Worm (Caenorhabditis elegans) whole organism, L4 larva: ENCODE measurements around the gene clec-255.
"Not testable (repeated sequence)": the region's sequence is repeated elsewhere in the genome, so short reads cannot be mapped to it uniquely, and the experiment has no call there.

Experiments
- D1046.2 ChIP-seq: fragments of 200-800 bp; sonication (Bioruptor generic); IDR thresholded peaks from 2 replicates; pipeline ENCODE4 v1.3.6; 2022; ENCODE audit warnings: missing genetic modification characterization, missing compliant biosample characterization
- F44E2.7 ChIP-seq: fragments of 200-800 bp; sonication (Bioruptor generic); IDR thresholded peaks from 2 replicates; pipeline ENCODE4 v2.1.2; 2022; ENCODE audit warnings: missing genetic modification characterization, missing compliant biosample characterization
- R02D3.7 ChIP-seq: fragments of 150-350 bp; sonication (generic microtip); optimal IDR thresholded peaks from 3 replicates; lab custom pipeline; 2014; ENCODE audit warnings: missing biosample characterization, missing genetic modification characterization
- T26A8.4 ChIP-seq: fragments of 200-800 bp; sonication (Bioruptor generic); IDR thresholded peaks from 2 replicates; pipeline ENCODE4 v1.3.6; 2022; ENCODE audit warnings: missing genetic modification characterization, missing compliant biosample characterization
- Y5F2A.4 ChIP-seq: fragments of 200-800 bp; sonication (Bioruptor generic); optimal IDR thresholded peaks from 2 replicates; lab custom pipeline; 2018; ENCODE audit warnings: mild to moderate bottlenecking, missing genetic modification characterization, missing compliant biosample characterization
- aha-1 ChIP-seq: fragments of 150-350 bp; peaks from one replicate; lab custom pipeline; 2014; ENCODE audit warnings: missing biosample characterization, missing genetic modification characterization
- arid-1 ChIP-seq: fragments of 200-800 bp; sonication (Bioruptor generic); conservative IDR thresholded peaks from 2 replicates; pipeline ENCODE4 v1.3.6; 2022; ENCODE audit warnings: missing genetic modification reagents, missing genetic modification characterization, missing compliant biosample characterization
- ceh-62 ChIP-seq: sonication (generic microtip); optimal IDR thresholded peaks from 2 replicates; lab custom pipeline; 2017; ENCODE audit warnings: missing biosample characterization, missing genetic modification characterization
- ceh-82 ChIP-seq: sonication (generic microtip); optimal IDR thresholded peaks from 2 replicates; lab custom pipeline; 2017; ENCODE audit warnings: missing biosample characterization, missing genetic modification characterization
- daf-12 ChIP-seq: fragments of 150-350 bp; optimal IDR thresholded peaks from 2 replicates; lab custom pipeline; 2014; ENCODE audit warnings: missing biosample characterization, missing genetic modification reagents, missing genetic modification characterization
- dmd-9 ChIP-seq: fragments of 200-800 bp; sonication (Bioruptor generic); IDR thresholded peaks from 2 replicates; pipeline ENCODE4 v1.3.6; 2022; ENCODE audit warnings: missing genetic modification reagents, missing genetic modification characterization, missing compliant biosample characterization
- dpl-1 ChIP-seq: fragments of 150-350 bp; optimal IDR thresholded peaks from 2 replicates; lab custom pipeline; 2014; ENCODE audit warnings: missing biosample characterization, missing genetic modification reagents, missing genetic modification characterization
- duxl-1 ChIP-seq: sonication (generic microtip); optimal IDR thresholded peaks from 2 replicates; lab custom pipeline; 2016; ENCODE audit warnings: mild to moderate bottlenecking, missing genetic modification characterization, moderate library complexity, missing compliant biosample characterization; ENCODE audit not compliant: poor library complexity
- dve-1 ChIP-seq: sonication (generic microtip); optimal IDR thresholded peaks from 2 replicates; lab custom pipeline; 2017; ENCODE audit warnings: antibody characterized with exemption, mild to moderate bottlenecking, missing genetic modification characterization, missing compliant biosample characterization; ENCODE audit not compliant: insufficient read depth
- gei-8 ChIP-seq: fragments of 200-800 bp; sonication (Bioruptor generic); optimal IDR thresholded peaks from 2 replicates; lab custom pipeline; 2018; ENCODE audit warnings: mild to moderate bottlenecking, missing genetic modification characterization, missing compliant biosample characterization
- hlh-11 ChIP-seq: fragments of 200-800 bp; sonication (Bioruptor generic); optimal IDR thresholded peaks from 2 replicates; lab custom pipeline; 2018; ENCODE audit warnings: mild to moderate bottlenecking, missing genetic modification characterization, missing compliant biosample characterization
- jun-1 ChIP-seq: fragments of 150-350 bp; optimal IDR thresholded peaks from 2 replicates; lab custom pipeline; 2014; ENCODE audit warnings: missing biosample characterization, missing genetic modification reagents, missing genetic modification characterization
- lin-13 ChIP-seq: fragments of 150-350 bp; optimal IDR thresholded peaks from 2 replicates; lab custom pipeline; 2014; ENCODE audit warnings: missing biosample characterization, missing genetic modification reagents, missing genetic modification characterization
- lin-15B ChIP-seq: fragments of 150-350 bp; sonication (generic microtip); optimal IDR thresholded peaks from 3 replicates; lab custom pipeline; 2014; ENCODE audit warnings: missing biosample characterization, missing genetic modification characterization
- mdl-1 ChIP-seq, 2 experiments: fragments of 150-350 bp in 1 of 2; sonication (generic microtip) in 1 of 2; optimal IDR thresholded peaks; 2 replicates each; lab custom pipeline; 2014 to 2017; ENCODE audit warnings: missing biosample characterization in 2 of 2, missing genetic modification characterization in 2 of 2
- mdt-29 ChIP-seq: fragments of 200-800 bp; sonication (Bioruptor generic); IDR thresholded peaks from 2 replicates; pipeline ENCODE4 v1.3.6; 2022; ENCODE audit warnings: missing genetic modification reagents, missing genetic modification characterization, missing compliant biosample characterization
- mes-2 ChIP-seq: sonication (generic microtip); optimal IDR thresholded peaks from 2 replicates; lab custom pipeline; 2016; ENCODE audit warnings: missing genotype, mild to moderate bottlenecking, missing genetic modification characterization, missing compliant biosample characterization; ENCODE audit not compliant: poor library complexity, severe bottlenecking
- mxl-3 ChIP-seq: fragments of 200-800 bp; sonication (Bioruptor generic); optimal IDR thresholded peaks from 2 replicates; lab custom pipeline; 2018; ENCODE audit warnings: mild to moderate bottlenecking, missing genetic modification characterization, missing compliant biosample characterization
- nhr-10 ChIP-seq: fragments of 150-350 bp; optimal IDR thresholded peaks from 2 replicates; lab custom pipeline; 2014; ENCODE audit warnings: missing biosample characterization, missing genetic modification characterization
- nhr-102 ChIP-seq: sonication (generic microtip); optimal IDR thresholded peaks from 2 replicates; lab custom pipeline; 2016; ENCODE audit warnings: mild to moderate bottlenecking, missing genetic modification characterization, moderate library complexity, missing compliant biosample characterization
- nhr-111 ChIP-seq: fragments of 200-800 bp; sonication (Bioruptor generic); optimal IDR thresholded peaks from 2 replicates; lab custom pipeline; 2018; ENCODE audit warnings: mild to moderate bottlenecking, missing genetic modification characterization, missing compliant biosample characterization
- nhr-25 ChIP-seq: sonication (generic microtip); optimal IDR thresholded peaks from 2 replicates; lab custom pipeline; 2017; ENCODE audit warnings: missing genetic modification characterization, mild to moderate bottlenecking, missing compliant biosample characterization, antibody characterized with exemption, moderate library complexity, borderline replicate concordance; ENCODE audit not compliant: insufficient read depth
- nhr-28 ChIP-seq: fragments of 150-350 bp; optimal IDR thresholded peaks from 2 replicates; lab custom pipeline; 2014; ENCODE audit warnings: missing biosample characterization, missing genetic modification characterization
- nhr-77 ChIP-seq: fragments of 150-350 bp; optimal IDR thresholded peaks from 2 replicates; lab custom pipeline; 2014; ENCODE audit warnings: missing biosample characterization, missing genetic modification characterization
- rbr-2 ChIP-seq: sonication (generic microtip); optimal IDR thresholded peaks from 2 replicates; lab custom pipeline; 2016; ENCODE audit warnings: missing genotype, missing genetic modification characterization, missing compliant biosample characterization
- spr-3 ChIP-seq: fragments of 200-800 bp; sonication (Bioruptor generic); optimal IDR thresholded peaks from 2 replicates; lab custom pipeline; 2018; ENCODE audit warnings: mild to moderate bottlenecking, missing genetic modification characterization, missing compliant biosample characterization
- unc-130 ChIP-seq: sonication (generic microtip); optimal IDR thresholded peaks from 2 replicates; lab custom pipeline; 2016; ENCODE audit warnings: missing genetic modification reagents, missing genetic modification characterization, missing compliant biosample characterization
- unc-62 ChIP-seq, 3 experiments: fragments of 150-350 bp in 1 of 3; sonication (generic microtip); optimal IDR thresholded peaks in 2 of 3; peaks in 1 of 3; 1 replicate in 1 of 3; 2 replicates in 2 of 3; lab custom pipeline; 2014 to 2017; ENCODE audit warnings: missing biosample characterization in 3 of 3, missing genetic modification characterization in 3 of 3, missing genetic modification reagents in 3 of 3, missing genotype in 1 of 3
- vab-7 ChIP-seq: fragments of 200-800 bp; sonication (Bioruptor generic); IDR thresholded peaks from 2 replicates; pipeline ENCODE4 v1.3.6; 2022; ENCODE audit warnings: missing genetic modification reagents, missing genetic modification characterization, missing compliant biosample characterization
- zag-1 ChIP-seq: fragments of 150-350 bp; optimal IDR thresholded peaks from 2 replicates; lab custom pipeline; 2014; ENCODE audit warnings: missing biosample characterization, missing genetic modification characterization
- zfp-3 ChIP-seq: fragments of 200-800 bp; sonication (Bioruptor generic); conservative IDR thresholded peaks from 2 replicates; pipeline ENCODE4 v1.3.6; 2022; ENCODE audit warnings: missing genetic modification reagents, missing genetic modification characterization, missing compliant biosample characterization
- ztf-7 ChIP-seq: fragments of 150-350 bp; optimal IDR thresholded peaks from 2 replicates; lab custom pipeline; 2014; ENCODE audit warnings: missing biosample characterization, missing genetic modification characterization

Gene clec-255

DNA sequence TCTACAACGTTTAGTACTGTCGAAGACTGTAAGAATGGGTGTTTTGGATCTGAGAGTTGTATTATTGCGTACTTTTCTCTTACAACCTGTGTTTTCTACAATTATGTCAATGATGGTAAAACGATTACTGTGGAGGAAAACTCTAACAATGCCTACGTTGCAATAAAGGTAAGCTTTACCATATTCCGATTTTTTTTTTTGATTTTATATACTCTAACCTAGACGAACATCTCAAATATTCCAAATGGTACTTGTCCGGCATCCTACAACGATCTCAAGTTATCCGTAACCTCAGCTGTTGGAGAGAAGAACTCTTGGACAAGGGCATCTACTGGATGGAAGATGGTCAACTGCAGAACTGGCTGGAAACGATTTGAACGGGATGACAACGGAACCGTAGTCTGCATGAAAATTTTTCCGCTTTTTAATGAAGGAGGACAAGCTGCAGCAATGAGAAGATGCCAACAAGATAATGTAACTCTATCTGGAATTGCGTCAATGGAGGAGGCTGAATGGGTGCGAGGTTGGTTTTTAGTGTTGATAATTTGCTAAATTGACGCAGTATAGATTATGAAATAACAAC is 1.4 kb upstream of the clec-255 start:
- TF ChIP-seq duxl-1 (no peak), unc-62 (GFP tag; optimal IDR thresholded peaks at IDR 0.05 in 1 of 2; lab: Kevin White, UChicago) (peak in 1 of 2 experiments; percentile 90), unc-62 (tag; optimal IDR thresholded peaks at IDR 0.05; lab: Kevin White, UChicago) (no peak), dpl-1 (GFP tag; lab: Kevin White, UChicago) (no peak), aha-1 (tag; lab: Kevin White, UChicago) (peak; percentile 91)
- TF ChIP-seq, all 104 proteins: peak for 2

ce11 chrV:18771390-18771789 is 867 bp upstream of the clec-255 start, which contains the start of gene clec-256:
TSS of gene clec-256 (plus strand) at chrV:18771690.
- TF ChIP-seq gei-8 (GFP tag; lab: Kevin White, UChicago) (no peak), mdt-29 (no peak), nhr-77 (tag; lab: Kevin White, UChicago) (no peak), vab-7 (no peak), daf-12 (tag; lab: Kevin White, UChicago) (no peak), dve-1 (tag; lab: Kevin White, UChicago) (no peak), ztf-7 (tag; lab: Kevin White, UChicago) (no peak), lin-13 (GFP tag; lab: Kevin White, UChicago) (no peak), mes-2 (tag; lab: Kevin White, UChicago) (no peak), zag-1 (tag; lab: Kevin White, UChicago) (no peak), ceh-82 (tag; lab: Kevin White, UChicago) (no peak), nhr-102 (tag; lab: Kevin White, UChicago) (no peak)

- TF ChIP-seq unc-62 (GFP tag; optimal IDR thresholded peaks at IDR 0.05 in 1 of 2; lab: Kevin White, UChicago) = peak in 1 of 2 experiments; percentile 93
- no peak for TF ChIP-seq unc-62 (tag; optimal IDR thresholded peaks at IDR 0.05; lab: Kevin White, UChicago)
- no peak for TF ChIP-seq Y5F2A.4 (GFP tag; lab: Kevin White, UChicago)
- TF ChIP-seq, all 104 proteins: peak for 1
These were observed 621 bp downstream of the clec-255 start for ce11 chrV:18769902-18770301.

DNA sequence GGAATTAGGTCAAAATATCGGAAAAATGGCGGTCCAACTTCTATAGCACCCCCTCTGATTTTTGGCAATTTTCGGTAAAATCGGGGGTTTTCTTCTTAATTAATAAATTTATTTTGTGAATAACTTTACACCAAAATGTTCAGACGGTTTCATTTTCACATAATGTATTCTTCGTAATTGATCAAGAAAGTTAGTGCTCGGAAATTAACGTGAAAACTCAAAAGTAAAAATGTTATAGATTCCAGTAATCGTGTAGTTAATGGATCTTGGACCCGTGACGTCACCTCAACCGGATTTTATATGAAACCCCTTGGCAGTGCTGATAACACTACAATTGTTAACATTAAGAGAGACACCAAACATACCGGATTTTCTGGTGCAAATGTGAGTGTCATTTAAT is 8.5 kb downstream of the clec-255 start, which contains the start of gene F11D11.22:
Gene F11D11.22, plus strand, starts transcription at position 301 of the 400 bp plus-strand sequence.
- not testable (repeated sequence) for TF ChIP-seq T26A8.4 (GFP tag; lab: Robert Waterston, UW); R02D3.7 (tag; lab: Kevin White, UChicago); zfp-3

DNA sequence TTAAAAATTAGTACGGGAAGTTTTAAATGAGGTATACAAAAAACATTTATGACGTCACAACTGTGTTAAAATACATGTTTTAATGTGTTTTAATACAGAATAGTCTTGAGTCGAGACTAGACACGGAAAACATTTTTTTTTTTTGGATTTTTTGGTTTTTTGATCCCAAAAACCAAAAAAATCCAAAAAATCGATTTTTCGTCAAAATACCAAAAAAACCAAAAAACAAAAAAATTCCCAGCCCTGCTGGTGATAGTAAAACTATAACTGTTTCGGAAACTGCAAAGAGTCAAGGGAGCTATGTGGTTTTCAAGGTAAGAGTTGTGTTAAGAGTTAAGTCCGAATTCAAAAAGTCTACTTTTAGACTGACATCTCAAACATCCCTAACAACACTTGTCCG is 9.4 kb downstream of the clec-255 start, which contains the start of gene F11D11.4:
Gene F11D11.4, plus strand, starts transcription at position 301 of the 400 bp plus-strand sequence.
- TF ChIP-seq spr-3 (GFP tag; lab: Kevin White, UChicago) (no peak), D1046.2 (GFP tag; lab: Robert Waterston, UW) (no peak), zfp-3 (no peak), nhr-28 (no peak), nhr-25 (tag; lab: Kevin White, UChicago) (no peak), dmd-9 (no peak), nhr-10 (tag; lab: Kevin White, UChicago) (no peak)

DNA sequence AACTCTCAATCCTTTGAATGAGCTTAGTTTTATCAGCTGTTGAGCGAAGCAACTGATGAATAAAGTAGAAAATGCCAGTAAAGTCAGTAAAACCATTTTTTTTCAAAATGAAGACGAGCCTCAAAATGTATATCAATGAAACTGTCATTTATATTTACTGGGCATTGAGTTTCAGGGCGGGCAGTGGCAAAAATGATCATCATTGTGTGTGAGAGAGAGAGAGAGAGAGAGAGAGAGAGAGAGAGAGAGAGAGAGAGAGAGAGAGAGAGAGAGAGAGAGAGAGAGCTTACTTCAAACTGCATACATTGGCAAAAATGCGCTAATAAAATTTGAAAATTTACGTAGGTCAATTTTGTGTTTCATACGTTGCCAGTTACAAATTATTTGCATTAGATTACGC is 10.3 kb downstream of the clec-255 start, which contains the start of gene F11D11.3:
Gene F11D11.3, minus strand, starts transcription at position 101 of the 400 bp plus-strand sequence.
- TF ChIP-seq mdl-1 (tag; optimal IDR thresholded peaks at IDR 0.05; lab: Kevin White, UChicago) (no peak), F44E2.7 (GFP tag; lab: Robert Waterston, UW) (no peak), nhr-102 (tag; lab: Kevin White, UChicago) (no peak), mxl-3 (GFP tag; lab: Kevin White, UChicago) (no peak), ceh-62 (tag; lab: Kevin White, UChicago) (no peak), lin-15B (tag; lab: Kevin White, UChicago) (no peak), unc-130 (no peak), jun-1 (tag; lab: Kevin White, UChicago) (no peak), unc-62 (GFP tag; optimal IDR thresholded peaks at IDR 0.05 in 1 of 2; lab: Kevin White, UChicago) (no peak), unc-62 (tag; optimal IDR thresholded peaks at IDR 0.05; lab: Kevin White, UChicago) (no peak), dmd-9 (no peak), nhr-111 (GFP tag; lab: Kevin White, UChicago) (no peak), gei-8 (GFP tag; lab: Kevin White, UChicago) (no peak), nhr-77 (tag; lab: Kevin White, UChicago) (no peak), rbr-2 (tag; lab: Kevin White, UChicago) (no peak), spr-3 (GFP tag; lab: Kevin White, UChicago) (no peak), hlh-11 (tag; lab: Kevin White, UChicago) (no peak), arid-1 (GFP tag; lab: Robert Waterston, UW) (no peak)
- TF ChIP-seq, all 104 proteins: peak for 0
